Worm (Caenorhabditis elegans): ENCODE measurements around the gene dpf-7.

The dpf-7 gene

DNA sequence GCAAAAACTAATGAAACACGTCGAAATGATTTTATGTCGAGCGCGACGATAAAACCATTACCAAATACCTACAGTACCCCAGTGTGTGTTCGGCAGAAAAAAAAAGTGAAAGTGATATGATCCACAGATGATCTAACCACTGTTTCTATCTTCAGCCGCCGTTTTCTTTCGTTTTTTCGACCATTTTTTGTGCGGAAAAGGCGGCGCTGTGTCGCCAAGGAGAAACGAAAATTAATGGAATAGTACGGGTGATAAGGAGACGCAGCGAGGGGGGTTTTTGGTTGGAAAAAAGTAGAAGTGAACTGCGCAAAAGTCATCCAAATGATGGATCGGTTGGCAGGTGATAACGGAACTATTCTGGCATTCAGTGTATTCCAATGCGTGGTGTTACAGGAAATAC, 7.3 kb downstream of the dpf-7 start:
- TF ChIP-seq mef-2 (tag; optimal IDR thresholded peaks at IDR 0.05), result no peak
- TF ChIP-seq blmp-1 (tag; optimal IDR thresholded peaks at IDR 0.05), result peak; percentile 91
- peak in 1 of 6 experiments; percentile 3 for TF ChIP-seq elt-3 (tag; optimal IDR thresholded peaks at IDR 0.05)
- no peak for TF ChIP-seq unc-62 (GFP tag; optimal IDR thresholded peaks at IDR 0.05)

DNA sequence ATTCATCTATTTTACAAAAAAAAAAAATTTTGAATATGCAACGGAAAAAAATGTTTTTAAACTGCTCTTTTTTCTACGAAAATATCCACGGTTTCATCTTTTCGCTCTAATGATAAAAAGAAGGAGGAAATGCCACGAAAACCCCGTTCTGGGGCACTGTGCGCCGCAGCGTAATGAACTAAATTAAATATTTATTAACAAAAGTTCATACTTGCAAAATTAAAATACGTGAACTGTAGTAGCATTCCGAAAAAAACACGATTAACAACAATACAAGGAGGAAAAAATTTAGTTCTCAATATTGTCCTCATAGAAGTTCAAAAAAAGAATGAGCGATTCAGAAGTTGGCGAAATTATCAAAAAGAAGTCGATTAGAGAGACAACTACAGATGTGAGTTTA, 12.9 kb downstream of the dpf-7 start, which contains the start of gene R11E3.1:
Gene R11E3.1, plus strand, starts transcription at position 301 of the 400 bp plus-strand sequence.
- no peak for TF ChIP-seq mef-2 (tag; optimal IDR thresholded peaks at IDR 0.05)

DNA sequence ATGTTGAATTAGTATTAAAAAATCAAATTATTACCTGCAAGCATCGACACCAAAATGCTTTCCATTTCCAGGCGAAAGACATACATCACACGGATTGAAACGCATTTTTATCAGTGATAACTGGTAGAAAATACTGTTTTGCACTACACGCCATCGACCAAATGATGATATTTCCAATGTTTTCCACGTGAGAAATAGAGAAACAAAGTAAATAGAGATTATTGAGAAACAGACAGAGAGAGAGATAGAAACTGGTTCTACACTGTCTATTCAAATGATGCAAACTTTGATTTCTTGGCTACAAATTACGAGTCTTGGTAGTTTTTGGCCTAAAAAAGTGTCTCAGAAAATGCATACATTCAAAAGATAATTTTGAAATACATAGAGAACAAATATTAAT, 14.1 kb downstream of the dpf-7 start, which contains the start of gene nhr-104:
Gene nhr-104, minus strand, starts transcription at position 361 of the 400 bp plus-strand sequence.
- peak; percentile 96 for TF ChIP-seq skn-1 (tag; optimal IDR thresholded peaks at IDR 0.05)
- TF ChIP-seq ceh-88 (GFP tag; IDR thresholded peaks at IDR 0.05), result no peak
- no peak for TF ChIP-seq swsn-7 (tag; optimal IDR thresholded peaks at IDR 0.05)
- no peak for TF ChIP-seq fkh-4 (tag; optimal IDR thresholded peaks at IDR 0.05; ENCODE audit: borderline replicate concordance)
- TF ChIP-seq grh-1 (GFP tag; IDR thresholded peaks at IDR 0.05), result peak; percentile 87
- peak; percentile 37 for TF ChIP-seq C16A3.4 (tag; optimal IDR thresholded peaks at IDR 0.05)
- peak; percentile 8 for TF ChIP-seq nhr-237 (tag; optimal IDR thresholded peaks at IDR 0.05)
- TF ChIP-seq unc-130 (tag; optimal IDR thresholded peaks at IDR 0.05), result no peak
- no peak; the same call in 1 of the 2 replicates for TF ChIP-seq nhr-19 (GFP tag; conservative IDR thresholded peaks at IDR 0.05)
- peak; percentile 30 for TF ChIP-seq tbx-2 (tag; optimal IDR thresholded peaks at IDR 0.05)
- no peak for TF ChIP-seq nhr-76 (tag; optimal IDR thresholded peaks at IDR 0.05)
- peak; percentile 45 for TF ChIP-seq elt-2 (tag; optimal IDR thresholded peaks at IDR 0.05)
- TF ChIP-seq lsy-2 (tag; optimal IDR thresholded peaks at IDR 0.05), result peak; percentile 30 to 63
- TF ChIP-seq nhr-20 (tag; optimal IDR thresholded peaks at IDR 0.05), result peak; percentile 65
- TF ChIP-seq nhr-85 (tag), result peak; percentile 85
- TF ChIP-seq snu-23 (GFP tag; optimal IDR thresholded peaks at IDR 0.05), result peak; percentile 61
- no peak for TF ChIP-seq lin-14 (GFP tag; optimal IDR thresholded peaks at IDR 0.05)
- peak; percentile 28 for TF ChIP-seq jun-1 (tag; optimal IDR thresholded peaks at IDR 0.05)
- peak; percentile 47 for TF ChIP-seq pag-3 (tag; optimal IDR thresholded peaks at IDR 0.05; ENCODE audit: borderline replicate concordance, insufficient read depth)
- TF ChIP-seq sox-4 (tag; optimal IDR thresholded peaks at IDR 0.05), result no peak
- TF ChIP-seq nhr-71 (tag; optimal IDR thresholded peaks at IDR 0.05), result no peak
- peak in 1 of 2 experiments; percentile 74 for TF ChIP-seq lin-35 (GFP tag; optimal IDR thresholded peaks at IDR 0.05)
- TF ChIP-seq nhr-11 (tag; optimal IDR thresholded peaks at IDR 0.05), result no peak
- TF ChIP-seq hlh-17 (GFP tag; optimal IDR thresholded peaks at IDR 0.05; ENCODE audit: borderline replicate concordance), result no peak
- TF ChIP-seq zag-1 (tag; optimal IDR thresholded peaks at IDR 0.05), result no peak
- TF ChIP-seq ztf-4 (tag; optimal IDR thresholded peaks at IDR 0.05), result no peak
- TF ChIP-seq aha-1 (tag; optimal IDR thresholded peaks at IDR 0.05), result no peak
- peak; percentile 31 for TF ChIP-seq blmp-1 (tag; optimal IDR thresholded peaks at IDR 0.05)
- TF ChIP-seq unc-86 (tag; optimal IDR thresholded peaks at IDR 0.05), result no peak
- peak; percentile 15 for TF ChIP-seq nhr-77 (tag; optimal IDR thresholded peaks at IDR 0.05)
- peak in 3 of 6 experiments; percentile 40 to 73 (median 41) for TF ChIP-seq elt-3 (tag; optimal IDR thresholded peaks at IDR 0.05)
- TF ChIP-seq unc-30 (tag; optimal IDR thresholded peaks at IDR 0.05), result no peak
- peak; percentile 48 for TF ChIP-seq mep-1 (tag; optimal IDR thresholded peaks at IDR 0.05)
- no peak for TF ChIP-seq vab-15 (tag; optimal IDR thresholded peaks at IDR 0.05)
- no peak for TF ChIP-seq ces-1 (GFP tag; optimal IDR thresholded peaks at IDR 0.05)
- TF ChIP-seq ceh-82 (tag; optimal IDR thresholded peaks at IDR 0.05), result peak in 1 of 3 experiments; percentile 7
- TF ChIP-seq nhr-90 (tag; optimal IDR thresholded peaks at IDR 0.05; ENCODE audit: poor library complexity), result peak; percentile 47
- TF ChIP-seq xbp-1 (tag; optimal IDR thresholded peaks at IDR 0.05), result no peak
- peak; percentile 20 to 49 for TF ChIP-seq efl-1 (optimal IDR thresholded peaks at IDR 0.05)
- peak in 1 of 2 experiments; percentile 3 for TF ChIP-seq efl-1 (GFP tag; optimal IDR thresholded peaks at IDR 0.05 in 1 of 2)
- TF ChIP-seq dpl-1 (GFP tag; optimal IDR thresholded peaks at IDR 0.05), result peak in 1 of 3 experiments; percentile 42
- TF ChIP-seq irx-1 (tag; optimal IDR thresholded peaks at IDR 0.05), result no peak
- no peak for TF ChIP-seq unc-98 (GFP tag; IDR thresholded peaks at IDR 0.05)
- no peak for TF ChIP-seq nhr-47 (tag; optimal IDR thresholded peaks at IDR 0.05)
- no peak for TF ChIP-seq efl-3 (GFP tag; optimal IDR thresholded peaks at IDR 0.05)
- TF ChIP-seq lir-3 (tag; optimal IDR thresholded peaks at IDR 0.05; ENCODE audit: poor library complexity), result no peak
- peak in 1 of 2 experiments; percentile 13 for TF ChIP-seq mdl-1 (tag; optimal IDR thresholded peaks at IDR 0.05)

All from whole organism, L1 larva.